Worm (Caenorhabditis elegans) whole organism, L2 larva: ENCODE data around the gene pal-1.

Experiments
- elt-1 ChIP-seq: fragments of 150-350 bp; optimal IDR thresholded peaks from 2 replicates; lab custom pipeline; 2014; ENCODE audit warnings: missing biosample characterization, missing genetic modification characterization
- nhr-11 ChIP-seq: fragments of 150-350 bp; optimal IDR thresholded peaks from 2 replicates; lab custom pipeline; 2014; ENCODE audit warnings: missing biosample characterization, missing genetic modification characterization
- nhr-25 ChIP-seq: fragments of 150-350 bp; sonication (generic microtip); optimal IDR thresholded peaks from 3 replicates; lab custom pipeline; 2014; ENCODE audit warnings: missing biosample characterization, missing genetic modification characterization
- skn-1 ChIP-seq: sonication (generic microtip); optimal IDR thresholded peaks from 2 replicates; lab custom pipeline; 2017; ENCODE audit warnings: missing biosample characterization, missing genetic modification characterization
- unc-62 ChIP-seq: fragments of 150-350 bp; optimal IDR thresholded peaks from 2 replicates; lab custom pipeline; 2014; ENCODE audit warnings: missing biosample characterization, missing genetic modification reagents, missing genetic modification characterization

DNA sequence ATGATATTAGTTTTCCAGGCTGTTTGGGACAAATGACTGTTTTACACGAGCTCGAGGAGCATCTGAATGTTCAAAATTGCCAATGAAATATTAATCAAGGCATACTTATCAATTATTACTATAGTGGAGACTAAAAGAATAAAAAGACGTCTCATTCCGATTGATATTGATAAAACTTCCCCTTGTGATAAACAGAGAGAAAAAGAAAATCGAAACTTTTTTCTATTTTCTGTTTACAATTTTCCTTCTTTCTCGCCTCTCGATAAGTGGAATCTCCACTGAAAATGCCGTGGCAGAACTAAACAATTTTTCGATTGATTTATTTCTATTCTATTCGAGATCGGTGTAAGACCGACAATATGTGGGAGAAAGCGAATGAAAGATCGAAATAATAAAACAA, 29.5 kb downstream of the pal-1 start, which contains the start of gene B0393.9:
- TF ChIP-seq skn-1 (tag; lab: Kevin White, UChicago), result no peak
- no peak for TF ChIP-seq elt-1 (tag; lab: Kevin White, UChicago)
- TF ChIP-seq nhr-11 (tag; lab: Kevin White, UChicago), result no peak
- no peak for TF ChIP-seq nhr-25 (tag; lab: Kevin White, UChicago)
- TF ChIP-seq unc-62 (GFP tag; lab: Kevin White, UChicago), result no peak
